Worm (Caenorhabditis elegans): ENCODE data around the gene mca-3.

ce11 chrIV:3069619-3070260 lies 63.2 kb downstream of the mca-3 start, which contains the start of gene cpg-9:
- TF ChIP-seq zip-11 (GFP tag; IDR thresholded peaks at IDR 0.05) (no peak), F49E8.2 (tag; optimal IDR thresholded peaks at IDR 0.05; ENCODE audit: borderline replicate concordance) (no peak)
